Fruit fly (Drosophila melanogaster) whole organism, embryonic: ENCODE data around the gene sol.

ENCODE experiments used
- Asciz ChIP-seq: fragments of 200-800 bp; sonication (Bioruptor generic); optimal IDR thresholded peaks from 2 replicates; lab custom pipeline; 2017; ENCODE audit warnings: missing biosample characterization, mild to moderate bottlenecking, missing genetic modification characterization, missing genetic modification reagents
- Bgb ChIP-seq: fragments of 200-800 bp; sonication (Bioruptor generic); IDR thresholded peaks from 2 replicates; pipeline ENCODE4 v1.3.6; 2022; ENCODE audit warnings: missing biosample characterization, missing genetic modification characterization; ENCODE audit not compliant: partially characterized antibody
- CG12769 ChIP-seq: fragments of 200-800 bp; sonication (Bioruptor generic); optimal IDR thresholded peaks from 2 replicates; lab custom pipeline; 2019; ENCODE audit warnings: missing biosample characterization, mild to moderate bottlenecking, missing genetic modification characterization, moderate library complexity
- CG13424 ChIP-seq: fragments of 200-800 bp; sonication (Bioruptor generic); optimal IDR thresholded peaks from 2 replicates; lab custom pipeline; 2019; ENCODE audit warnings: missing biosample characterization, mild to moderate bottlenecking, missing genetic modification characterization, moderate library complexity
- CG13624 ChIP-seq: fragments of 200-800 bp; sonication (Bioruptor generic); optimal IDR thresholded peaks from 2 replicates; lab custom pipeline; 2016; ENCODE audit warnings: missing biosample characterization, missing genetic modification characterization
- CG14050 ChIP-seq: fragments of 200-800 bp; sonication (Bioruptor generic); IDR thresholded peaks from 3 replicates; pipeline ENCODE4 v1.3.6; 2022; ENCODE audit warnings: missing biosample characterization, missing genetic modification characterization
- CG1529 ChIP-seq: fragments of 200-800 bp; sonication (Bioruptor generic); optimal IDR thresholded peaks from 3 replicates; lab custom pipeline; 2018; ENCODE audit warnings: missing biosample characterization, missing genetic modification characterization
- CG1832 ChIP-seq: fragments of 200-800 bp; sonication (Bioruptor generic); optimal IDR thresholded peaks from 2 replicates; lab custom pipeline; 2017; ENCODE audit warnings: missing biosample characterization, mild to moderate bottlenecking, missing genetic modification characterization, inconsistent platforms
- CG18599 ChIP-seq: fragments of 200-800 bp; sonication (Bioruptor generic); optimal IDR thresholded peaks from 3 replicates; lab custom pipeline; 2017; ENCODE audit warnings: missing biosample characterization, missing genetic modification characterization, mild to moderate bottlenecking, moderate library complexity, missing genetic modification reagents
- CG2129 ChIP-seq: fragments of 200-800 bp; sonication (Bioruptor generic); IDR thresholded peaks from 2 replicates; pipeline ENCODE4 v1.3.6; 2022; ENCODE audit warnings: missing biosample characterization, missing genetic modification characterization; ENCODE audit not compliant: partially characterized antibody
- CG31224 ChIP-seq: fragments of 200-800 bp; sonication (Bioruptor generic); IDR thresholded peaks from 2 replicates; pipeline ENCODE4 v1.3.6; 2022; ENCODE audit warnings: missing biosample characterization, missing genetic modification characterization
- CG32772 ChIP-seq: fragments of 200-800 bp; sonication (Bioruptor generic); IDR thresholded peaks from 2 replicates; pipeline ENCODE4 v1.3.6; 2022; ENCODE audit warnings: missing biosample characterization, missing genetic modification characterization
- CG34376 ChIP-seq: fragments of 200-800 bp; sonication (Bioruptor generic); optimal IDR thresholded peaks from 2 replicates; lab custom pipeline; 2018; ENCODE audit warnings: missing biosample characterization, mild to moderate bottlenecking, missing genetic modification characterization
- CG4820 ChIP-seq: fragments of 200-800 bp; sonication (Bioruptor generic); optimal IDR thresholded peaks from 3 replicates; lab custom pipeline; 2016; ENCODE audit warnings: missing biosample characterization, missing genetic modification characterization
- CG7372 ChIP-seq: fragments of 200-800 bp; sonication (Bioruptor generic); IDR thresholded peaks from 2 replicates; pipeline ENCODE4 v1.3.6; 2022; ENCODE audit warnings: missing biosample characterization, missing genetic modification characterization
- CrebB ChIP-seq: fragments of 200-800 bp; sonication (Bioruptor generic); optimal IDR thresholded peaks from 3 replicates; lab custom pipeline; 2018; ENCODE audit warnings: missing biosample characterization, mild to moderate bottlenecking, missing genetic modification characterization
- Dll ChIP-seq: fragments of 200-800 bp; sonication (Bioruptor generic); IDR thresholded peaks from 4 replicates; pipeline ENCODE4 v1.3.6; 2022; ENCODE audit warnings: missing biosample characterization, missing genetic modification characterization; ENCODE audit not compliant: partially characterized antibody
- Doc3 ChIP-seq: fragments of 200-800 bp; sonication (Bioruptor generic); IDR thresholded peaks from 3 replicates; pipeline ENCODE4 v1.3.6; 2022; ENCODE audit warnings: missing biosample characterization, missing genetic modification characterization; ENCODE audit not compliant: partially characterized antibody
- HLH54F ChIP-seq: fragments of 200-800 bp; sonication (Bioruptor generic); optimal IDR thresholded peaks from 3 replicates; lab custom pipeline; 2016; ENCODE audit warnings: missing biosample characterization, missing genetic modification characterization
- Hr78 ChIP-seq, 2 experiments: fragments of 200-800 bp in 1 of 2; fragments of >200 bp in 1 of 2; sonication (Bioruptor generic) in 1 of 2; optimal IDR thresholded peaks; 2 replicates each; lab custom pipeline; 2017 to 2019; ENCODE audit warnings: missing biosample characterization in 2 of 2, missing genetic modification characterization in 2 of 2, mild to moderate bottlenecking in 1 of 2, moderate library complexity in 1 of 2
- MBD-R2 ChIP-seq: fragments of 200-800 bp; sonication (Bioruptor generic); IDR thresholded peaks from 2 replicates; pipeline ENCODE4 v1.3.6; 2022; ENCODE audit warnings: missing biosample characterization, missing genetic modification characterization
- Mad ChIP-seq: fragments of 200-800 bp; sonication (Bioruptor generic); optimal IDR thresholded peaks from 2 replicates; lab custom pipeline; 2016; ENCODE audit warnings: missing biosample characterization, missing genetic modification characterization
- Side ChIP-seq: fragments of 200-800 bp; sonication (Bioruptor generic); optimal IDR thresholded peaks from 2 replicates; lab custom pipeline; 2016; ENCODE audit warnings: missing biosample characterization, missing genetic modification characterization
- Taf1 ChIP-seq: fragments of 200-800 bp; sonication (Bioruptor generic); IDR thresholded peaks from 2 replicates; pipeline ENCODE4 v1.3.6; 2022; ENCODE audit warnings: missing biosample characterization, missing genetic modification characterization
- Usf ChIP-seq: fragments of 200-800 bp; sonication (Bioruptor generic); optimal IDR thresholded peaks from 2 replicates; lab custom pipeline; 2017; ENCODE audit warnings: missing genotype, missing biosample characterization, missing genetic modification characterization
- ab ChIP-seq: fragments of 200-800 bp; sonication (Bioruptor generic); optimal IDR thresholded peaks from 2 replicates; lab custom pipeline; 2016; ENCODE audit warnings: missing biosample characterization, missing genetic modification characterization
- bcd ChIP-seq: fragments of 200-800 bp; sonication (Bioruptor generic); optimal IDR thresholded peaks from 2 replicates; lab custom pipeline; 2017; ENCODE audit warnings: missing biosample characterization, mild to moderate bottlenecking, missing genetic modification characterization
- chinmo ChIP-seq: fragments of 200-800 bp; sonication (Bioruptor generic); IDR thresholded peaks from 4 replicates; pipeline ENCODE4 v1.3.6; 2022; ENCODE audit warnings: missing biosample characterization, missing genetic modification characterization; ENCODE audit not compliant: partially characterized antibody
- esg ChIP-seq: fragments of 200-800 bp; sonication (Bioruptor generic); conservative IDR thresholded peaks from 2 replicates; pipeline ENCODE4 v1.3.6; 2022; ENCODE audit warnings: missing biosample characterization, missing genetic modification characterization
- fd102C ChIP-seq: fragments of 200-800 bp; sonication (Bioruptor generic); optimal IDR thresholded peaks from 2 replicates; lab custom pipeline; 2018; ENCODE audit warnings: missing biosample characterization, mild to moderate bottlenecking, missing genetic modification characterization, moderate library complexity
- h ChIP-seq: fragments of >200 bp; optimal IDR thresholded peaks from 2 replicates; lab custom pipeline; 2017
- hth ChIP-seq: fragments of >200 bp; optimal IDR thresholded peaks from 2 replicates; lab custom pipeline; 2017; ENCODE audit warnings: inconsistent platforms
- ind ChIP-seq: fragments of 200-800 bp; sonication (Bioruptor generic); optimal IDR thresholded peaks from 3 replicates; lab custom pipeline; 2016; ENCODE audit warnings: missing biosample characterization, missing genetic modification characterization
- kah ChIP-seq: fragments of 200-800 bp; sonication (Bioruptor generic); optimal IDR thresholded peaks from 2 replicates; lab custom pipeline; 2018; ENCODE audit warnings: missing biosample characterization, mild to moderate bottlenecking, missing genetic modification characterization
- mld ChIP-seq: fragments of 200-800 bp; sonication (Bioruptor generic); IDR thresholded peaks from 3 replicates; pipeline ENCODE4 v1.3.6; 2022; ENCODE audit warnings: missing biosample characterization, missing genetic modification characterization; ENCODE audit not compliant: partially characterized antibody
- prd ChIP-seq, 3 experiments: fragments of >200 bp in 2 of 3; fragments of 200-800 bp in 1 of 3; sonication (Bioruptor generic) in 1 of 3; optimal IDR thresholded peaks in 2 of 3; IDR thresholded peaks in 1 of 3; 2 replicates in 2 of 3; 3 replicates in 1 of 3; pipeline versions ENCODE4 v1.3.6 to Lab custom; 2017 to 2022; ENCODE audit warnings: missing biosample characterization in 1 of 3, missing genetic modification characterization in 1 of 3
- rib ChIP-seq: fragments of 200-800 bp; sonication (Bioruptor generic); IDR thresholded peaks from 2 replicates; pipeline ENCODE4 v1.3.6; 2022; ENCODE audit warnings: missing biosample characterization, missing genetic modification characterization
- row ChIP-seq: fragments of 200-800 bp; sonication (Bioruptor generic); IDR thresholded peaks from 3 replicates; pipeline ENCODE4 v1.3.6; 2022; ENCODE audit warnings: missing biosample characterization, missing genetic modification characterization
- schlank ChIP-seq: fragments of 200-800 bp; sonication (Bioruptor generic); optimal IDR thresholded peaks from 2 replicates; lab custom pipeline; 2018; ENCODE audit warnings: missing biosample characterization, mild to moderate bottlenecking, missing genetic modification characterization
- sens ChIP-seq: fragments of 200-800 bp; sonication (Bioruptor generic); peaks from one replicate; lab custom pipeline; 2016; ENCODE audit warnings: missing biosample characterization, missing genetic modification characterization
- so ChIP-seq: fragments of 200-800 bp; sonication (Bioruptor generic); IDR thresholded peaks from 3 replicates; pipeline ENCODE4 v1.3.6; 2022; ENCODE audit warnings: missing biosample characterization, missing genetic modification characterization
- unc-4 ChIP-seq: fragments of 200-800 bp; sonication (Bioruptor generic); IDR thresholded peaks from 2 replicates; pipeline ENCODE4 v1.3.6; 2022; ENCODE audit warnings: missing biosample characterization, missing genetic modification characterization; ENCODE audit not compliant: partially characterized antibody

Gene sol

DNA sequence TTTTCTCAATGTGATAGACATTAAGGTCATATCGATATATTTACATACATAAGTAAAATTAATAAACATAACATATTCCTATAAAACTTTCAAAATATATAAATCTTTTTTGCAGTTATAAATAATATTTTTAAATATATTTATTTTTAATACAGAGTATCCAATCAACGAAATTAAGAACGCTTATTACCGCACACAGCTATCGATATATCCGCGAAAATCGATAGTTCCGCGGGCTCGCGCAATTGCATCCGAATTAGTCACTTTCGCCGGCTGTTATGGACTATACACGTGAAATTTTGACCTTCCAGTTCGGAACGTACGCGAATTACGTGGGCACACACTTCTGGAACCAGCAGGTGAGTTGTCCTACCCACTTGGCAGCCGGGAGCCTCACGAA lies 38.7 kb downstream of the sol start, which contains the start of gene mst (continued):
- no peak for TF ChIP-seq Side (GFP tag; lab: Kevin White, UChicago)
- no peak for TF ChIP-seq CG18599 (GFP tag; lab: Kevin White, UChicago)
- TF ChIP-seq fd102C (GFP tag; lab: Kevin White, UChicago): no peak
- TF ChIP-seq CG13424 (tag; lab: Kevin White, UChicago): no peak
- TF ChIP-seq Hr78 (GFP tag; optimal IDR thresholded peaks at IDR 0.05; lab: Kevin White, UChicago): no peak
- peak; percentile 47 for TF ChIP-seq MBD-R2 (GFP tag; lab: Robert Waterston, UW)
- TF ChIP-seq Mad (GFP tag; lab: Kevin White, UChicago): no peak
- TF ChIP-seq prd (optimal IDR thresholded peaks at IDR 0.05; lab: Kevin White, UChicago): no peak
- no peak for TF ChIP-seq prd (GFP tag; IDR thresholded peaks at IDR 0.05; lab: Robert Waterston, UW)
- no peak for TF ChIP-seq schlank (tag; lab: Kevin White, UChicago)
- no peak for TF ChIP-seq ind (GFP tag; lab: Kevin White, UChicago)
- no peak for TF ChIP-seq rib
- TF ChIP-seq HLH54F (GFP tag; lab: Kevin White, UChicago): no peak
- no peak for TF ChIP-seq h (lab: Kevin White, UChicago)
- TF ChIP-seq CG34376 (GFP tag; lab: Kevin White, UChicago): no peak
- no peak for TF ChIP-seq so (GFP tag; lab: Robert Waterston, UW)
- TF ChIP-seq CG1832 (GFP tag; lab: Kevin White, UChicago): no peak
- TF ChIP-seq chinmo (GFP tag; lab: Robert Waterston, UW): 0 out of 4 replicates have a peak, but pooled peaks have one; percentile 40
- no peak for TF ChIP-seq Usf
- peak; percentile 76 for TF ChIP-seq CG13624 (GFP tag; lab: Kevin White, UChicago)
- TF ChIP-seq ab (GFP tag; lab: Kevin White, UChicago): no peak
- TF ChIP-seq CG14050 (GFP tag; lab: Robert Waterston, UW): no peak
- no peak for TF ChIP-seq CG1529 (GFP tag; lab: Kevin White, UChicago)
- no peak for TF ChIP-seq Asciz
- no peak for TF ChIP-seq hth (lab: Kevin White, UChicago)
- peak; percentile 64 for TF ChIP-seq unc-4 (GFP tag; lab: Robert Waterston, UW)
- no peak for TF ChIP-seq CG7372 (GFP tag; lab: Robert Waterston, UW)
- TF ChIP-seq CG31224: no peak
- TF ChIP-seq Taf1 (GFP tag; lab: Robert Waterston, UW): no peak
- TF ChIP-seq CG2129 (GFP tag; lab: Robert Waterston, UW): 0 out of 2 replicates have a peak, but pooled peaks have one; percentile 32
- no peak for TF ChIP-seq CG12769
- no peak for TF ChIP-seq sens (GFP tag; lab: Kevin White, UChicago)
- TF ChIP-seq row (GFP tag; lab: Robert Waterston, UW): peak; percentile 47
- TF ChIP-seq CrebB (tag; lab: Kevin White, UChicago): no peak
- TF ChIP-seq Dll: peak; percentile 83
- no peak for TF ChIP-seq bcd (GFP tag; lab: Kevin White, UChicago)
- TF ChIP-seq CG4820: no peak
- TF ChIP-seq CG32772 (GFP tag; lab: Robert Waterston, UW): no peak
- TF ChIP-seq esg (GFP tag; lab: Robert Waterston, UW): no peak
- no peak for TF ChIP-seq mld
- peak; percentile 58; the same call in 1 of the 3 replicates for TF ChIP-seq Doc3 (GFP tag; lab: Robert Waterston, UW)
- TF ChIP-seq Bgb (GFP tag; lab: Robert Waterston, UW): peak; percentile 46; the same call in 1 of the 2 replicates
- TF ChIP-seq kah (GFP tag; lab: Kevin White, UChicago): no peak
